Worm (Caenorhabditis elegans) whole organism, late embryonic: Measurements from ENCODE around the gene Y7A5A.3.

Experiments
- C38D4.7 ChIP-seq: fragments of 200-800 bp; sonication (Bioruptor generic); optimal IDR thresholded peaks from 2 replicates; lab custom pipeline; 2018; ENCODE audit warnings: mild to moderate bottlenecking, missing genetic modification characterization, moderate library complexity, missing compliant biosample characterization
- dmd-4 ChIP-seq: sonication (generic microtip); optimal IDR thresholded peaks from 2 replicates; lab custom pipeline; 2016; ENCODE audit warnings: borderline replicate concordance, missing genetic modification characterization, missing compliant biosample characterization
- pag-3 ChIP-seq: sonication (generic microtip); optimal IDR thresholded peaks from 2 replicates; lab custom pipeline; 2016; ENCODE audit warnings: missing compliant biosample characterization, missing genetic modification characterization, borderline replicate concordance
- pha-4 ChIP-seq: fragments of 150-350 bp; optimal IDR thresholded peaks from 2 replicates; lab custom pipeline; 2018; ENCODE audit warnings: missing biosample characterization, missing genetic modification reagents, missing genetic modification characterization
- sdc-2 ChIP-seq: sonication (generic microtip); optimal IDR thresholded peaks from 2 replicates; lab custom pipeline; 2016; ENCODE audit warnings: missing genotype, missing genetic modification characterization, missing compliant biosample characterization
- sox-4 ChIP-seq: sonication (generic microtip); optimal IDR thresholded peaks from 2 replicates; lab custom pipeline; 2017; ENCODE audit warnings: mild to moderate bottlenecking, missing genetic modification characterization, inconsistent platforms, missing compliant biosample characterization

DNA sequence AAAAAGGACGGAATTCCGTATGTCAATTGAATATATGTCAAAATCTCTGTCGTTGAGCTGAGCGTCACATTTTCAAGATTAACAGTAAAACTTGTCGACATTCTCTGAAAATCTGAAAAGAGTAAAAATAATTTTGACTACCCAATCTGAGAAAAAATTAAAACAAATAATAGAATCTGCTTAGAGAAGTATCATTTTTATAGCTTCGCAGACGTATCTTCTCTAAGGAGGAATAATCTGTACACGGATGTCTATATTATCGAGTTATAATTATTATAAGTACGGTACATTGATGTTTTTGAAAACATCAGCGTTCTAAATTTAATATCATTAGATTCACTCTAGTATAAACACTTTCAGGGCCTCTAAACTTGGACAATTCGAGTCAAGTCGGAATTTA is 43.9 kb downstream of the Y7A5A.3 start, which contains the start of gene srg-64:
- TF ChIP-seq C38D4.7 (no peak), sdc-2 (tag; lab: Kevin White, UChicago) (no peak), pag-3 (tag; lab: Kevin White, UChicago) (no peak), sox-4 (tag; lab: Kevin White, UChicago) (no peak), pha-4 (tag; lab: Kevin White, UChicago) (no peak), dmd-4 (tag; lab: Kevin White, UChicago) (no peak)
